Fruit fly (Drosophila melanogaster) whole organism, embryonic: ENCODE data around the gene CG32820.

ENCODE experiments used
- Ada2b ChIP-seq: fragments of 200-800 bp; sonication (Bioruptor generic); IDR thresholded peaks from 2 replicates; pipeline ENCODE4 v1.3.6; 2022; ENCODE audit warnings: missing biosample characterization, missing genetic modification characterization
- Antp ChIP-seq: fragments of 200-800 bp; sonication (Bioruptor generic); optimal IDR thresholded peaks from 3 replicates; lab custom pipeline; 2016; ENCODE audit warnings: missing biosample characterization, missing genetic modification characterization
- CG10431 ChIP-seq: fragments of 200-800 bp; sonication (Bioruptor generic); optimal IDR thresholded peaks from 3 replicates; lab custom pipeline; 2018; ENCODE audit warnings: missing biosample characterization, mild to moderate bottlenecking, missing genetic modification characterization
- CG10543 ChIP-seq: fragments of 200-800 bp; sonication (Bioruptor generic); optimal IDR thresholded peaks from 3 replicates; lab custom pipeline; 2017; ENCODE audit warnings: missing biosample characterization, mild to moderate bottlenecking, missing genetic modification characterization, moderate library complexity
- CG11696 ChIP-seq: fragments of 200-800 bp; sonication (Bioruptor generic); IDR thresholded peaks from 2 replicates; pipeline ENCODE4 v1.3.6; 2022; ENCODE audit warnings: missing biosample characterization, missing genetic modification characterization
- CG13123 ChIP-seq: fragments of 200-800 bp; sonication (Bioruptor generic); optimal IDR thresholded peaks from 2 replicates; lab custom pipeline; 2016; ENCODE audit warnings: missing biosample characterization, missing genetic modification characterization
- CG14860 ChIP-seq: fragments of 200-800 bp; sonication (Bioruptor generic); IDR thresholded peaks from 3 replicates; pipeline ENCODE4 v1.3.6; 2022; ENCODE audit warnings: missing biosample characterization, missing genetic modification characterization; ENCODE audit not compliant: partially characterized antibody
- CG15696 ChIP-seq: fragments of 200-800 bp; sonication (Bioruptor generic); optimal IDR thresholded peaks from 2 replicates; lab custom pipeline; 2019; ENCODE audit warnings: missing biosample characterization, mild to moderate bottlenecking, missing genetic modification characterization, moderate library complexity
- CG1647 ChIP-seq: fragments of 200-800 bp; sonication (Bioruptor generic); optimal IDR thresholded peaks from 3 replicates; lab custom pipeline; 2016; ENCODE audit warnings: missing biosample characterization, missing genetic modification characterization
- CG17186 ChIP-seq: fragments of 200-800 bp; sonication (Bioruptor generic); optimal IDR thresholded peaks from 3 replicates; lab custom pipeline; 2017; ENCODE audit warnings: missing biosample characterization, missing genetic modification reagents, missing genetic modification characterization
- CG17328 ChIP-seq: fragments of 200-800 bp; sonication (Bioruptor generic); IDR thresholded peaks from 2 replicates; pipeline ENCODE4 v1.3.6; 2022; ENCODE audit warnings: missing biosample characterization, missing genetic modification characterization
- CG17385 ChIP-seq: fragments of 200-800 bp; sonication (Bioruptor generic); optimal IDR thresholded peaks from 3 replicates; lab custom pipeline; 2018; ENCODE audit warnings: missing biosample characterization, mild to moderate bottlenecking, missing genetic modification characterization
- CG17829 ChIP-seq: fragments of 200-800 bp; optimal IDR thresholded peaks from 2 replicates; lab custom pipeline; 2019; ENCODE audit warnings: missing biosample characterization, mild to moderate bottlenecking, missing genetic modification characterization, moderate library complexity
- CG17912 ChIP-seq: fragments of 200-800 bp; sonication (Bioruptor generic); optimal IDR thresholded peaks from 2 replicates; lab custom pipeline; 2018; ENCODE audit warnings: missing biosample characterization, mild to moderate bottlenecking, missing genetic modification characterization
- CG18764 ChIP-seq: fragments of 200-800 bp; sonication (Bioruptor generic); optimal IDR thresholded peaks from 3 replicates; lab custom pipeline; 2016; ENCODE audit warnings: missing biosample characterization, missing genetic modification characterization
- CG3065 ChIP-seq: fragments of 200-800 bp; sonication (Bioruptor generic); optimal IDR thresholded peaks from 2 replicates; lab custom pipeline; 2016; ENCODE audit warnings: missing biosample characterization, missing genetic modification characterization
- CG3281 ChIP-seq: fragments of 200-800 bp; sonication (Bioruptor generic); optimal IDR thresholded peaks from 3 replicates; lab custom pipeline; 2017; ENCODE audit warnings: missing biosample characterization, mild to moderate bottlenecking, missing genetic modification characterization
- CG34376 ChIP-seq: fragments of 200-800 bp; sonication (Bioruptor generic); optimal IDR thresholded peaks from 2 replicates; lab custom pipeline; 2018; ENCODE audit warnings: missing biosample characterization, mild to moderate bottlenecking, missing genetic modification characterization
- CG3847 ChIP-seq: fragments of 200-800 bp; sonication (Bioruptor generic); IDR thresholded peaks from 2 replicates; pipeline ENCODE4 v1.3.6; 2022; ENCODE audit warnings: missing biosample characterization, missing genetic modification characterization
- CG6791 ChIP-seq: fragments of 200-800 bp; sonication (Bioruptor generic); IDR thresholded peaks from 3 replicates; pipeline ENCODE4 v1.3.6; 2022; ENCODE audit warnings: missing biosample characterization, missing genetic modification characterization; ENCODE audit not compliant: partially characterized antibody
- CG8924 ChIP-seq: fragments of 200-800 bp; optimal IDR thresholded peaks from 3 replicates; lab custom pipeline; 2019; ENCODE audit warnings: missing biosample characterization, mild to moderate bottlenecking, missing genetic modification characterization, moderate library complexity
- CG9817 ChIP-seq: fragments of 200-800 bp; sonication (Bioruptor generic); optimal IDR thresholded peaks from 2 replicates; lab custom pipeline; 2018; ENCODE audit warnings: missing biosample characterization, mild to moderate bottlenecking, missing genetic modification characterization, moderate library complexity
- CG9932 ChIP-seq: fragments of 200-800 bp; sonication (Bioruptor generic); IDR thresholded peaks from 2 replicates; pipeline ENCODE4 v1.3.6; 2022; ENCODE audit warnings: missing biosample characterization, missing genetic modification characterization
- CoRest ChIP-seq: fragments of 200-800 bp; sonication (Bioruptor generic); optimal IDR thresholded peaks from 3 replicates; lab custom pipeline; 2018; ENCODE audit warnings: missing biosample characterization, mild to moderate bottlenecking, missing genetic modification characterization, moderate library complexity
- D19A ChIP-seq: fragments of 200-800 bp; optimal IDR thresholded peaks from 3 replicates; lab custom pipeline; 2019; ENCODE audit warnings: missing biosample characterization, mild to moderate bottlenecking, missing genetic modification characterization, moderate library complexity
- Dek ChIP-seq: fragments of 200-800 bp; sonication (Bioruptor generic); optimal IDR thresholded peaks from 3 replicates; lab custom pipeline; 2019; ENCODE audit warnings: missing biosample characterization, mild to moderate bottlenecking, missing genetic modification characterization, moderate library complexity
- E2f2 ChIP-seq: fragments of 200-800 bp; sonication (Bioruptor generic); IDR thresholded peaks from 2 replicates; pipeline ENCODE4 v1.3.6; 2022; ENCODE audit warnings: missing biosample characterization, missing genetic modification characterization
- Lim3 ChIP-seq: fragments of 200-800 bp; sonication (Bioruptor generic); IDR thresholded peaks from 2 replicates; pipeline ENCODE4 v1.3.6; 2022; ENCODE audit warnings: missing biosample characterization, missing genetic modification characterization
- Nf-YC ChIP-seq: fragments of 200-800 bp; optimal IDR thresholded peaks from 3 replicates; lab custom pipeline; 2019; ENCODE audit warnings: missing biosample characterization, mild to moderate bottlenecking, missing genetic modification characterization, moderate library complexity
- NfI ChIP-seq: fragments of 200-800 bp; sonication (Bioruptor generic); optimal IDR thresholded peaks from 3 replicates; lab custom pipeline; 2018; ENCODE audit warnings: missing biosample characterization, mild to moderate bottlenecking, missing genetic modification characterization, moderate library complexity
- Rfx ChIP-seq: fragments of 200-800 bp; sonication (Bioruptor generic); IDR thresholded peaks from 2 replicates; pipeline ENCODE4 v1.3.6; 2022; ENCODE audit warnings: missing biosample characterization, missing genetic modification characterization
- Sox100B ChIP-seq: fragments of 200-800 bp; sonication (Bioruptor generic); optimal IDR thresholded peaks from 3 replicates; lab custom pipeline; 2018; ENCODE audit warnings: missing biosample characterization, mild to moderate bottlenecking, missing genetic modification characterization
- Taf1 ChIP-seq: fragments of 200-800 bp; sonication (Bioruptor generic); IDR thresholded peaks from 2 replicates; pipeline ENCODE4 v1.3.6; 2022; ENCODE audit warnings: missing biosample characterization, missing genetic modification characterization
- ase ChIP-seq: fragments of 200-800 bp; sonication (Bioruptor generic); IDR thresholded peaks from 3 replicates; pipeline ENCODE4 v1.3.6; 2022; ENCODE audit warnings: missing biosample characterization, missing genetic modification characterization
- bcd ChIP-seq: fragments of 200-800 bp; sonication (Bioruptor generic); optimal IDR thresholded peaks from 2 replicates; lab custom pipeline; 2017; ENCODE audit warnings: missing biosample characterization, mild to moderate bottlenecking, missing genetic modification characterization
- chm ChIP-seq: fragments of 200-800 bp; sonication (Bioruptor generic); IDR thresholded peaks from 2 replicates; pipeline ENCODE4 v1.3.6; 2022; ENCODE audit warnings: missing biosample characterization, missing genetic modification characterization
- crol ChIP-seq: fragments of 200-800 bp; sonication (Bioruptor generic); IDR thresholded peaks from 2 replicates; pipeline ENCODE4 v1.3.6; 2022; ENCODE audit warnings: missing biosample characterization, missing genetic modification characterization
- dati ChIP-seq: fragments of 200-800 bp; sonication (Bioruptor generic); IDR thresholded peaks from 2 replicates; pipeline ENCODE4 v1.3.6; 2022; ENCODE audit warnings: missing biosample characterization, missing genetic modification characterization
- ftz-f1 ChIP-seq: fragments of 200-800 bp; sonication (Bioruptor generic); optimal IDR thresholded peaks from 2 replicates; lab custom pipeline; 2016; ENCODE audit warnings: missing biosample characterization, missing genetic modification characterization
- ind ChIP-seq: fragments of 200-800 bp; sonication (Bioruptor generic); optimal IDR thresholded peaks from 3 replicates; lab custom pipeline; 2016; ENCODE audit warnings: missing biosample characterization, missing genetic modification characterization
- inv ChIP-seq: fragments of 200-800 bp; sonication (Bioruptor generic); IDR thresholded peaks from 2 replicates; pipeline ENCODE4 v1.3.6; 2022; ENCODE audit warnings: missing biosample characterization, missing genetic modification characterization; ENCODE audit not compliant: partially characterized antibody
- mam ChIP-seq: fragments of 200-800 bp; sonication (Bioruptor generic); optimal IDR thresholded peaks from 3 replicates; lab custom pipeline; 2016; ENCODE audit warnings: missing biosample characterization, missing genetic modification characterization
- mirr ChIP-seq: fragments of 200-800 bp; sonication (Bioruptor generic); optimal IDR thresholded peaks from 3 replicates; lab custom pipeline; 2018; ENCODE audit warnings: missing biosample characterization, mild to moderate bottlenecking, missing genetic modification characterization
- pb ChIP-seq: fragments of 200-800 bp; sonication (Bioruptor generic); optimal IDR thresholded peaks from 3 replicates; lab custom pipeline; 2016; ENCODE audit warnings: missing biosample characterization, missing genetic modification characterization
- pnt ChIP-seq: fragments of 200-800 bp; sonication (Bioruptor generic); optimal IDR thresholded peaks from 3 replicates; lab custom pipeline; 2016; ENCODE audit warnings: missing biosample characterization, missing genetic modification characterization
- pzg ChIP-seq: fragments of 200-800 bp; sonication (Bioruptor generic); optimal IDR thresholded peaks from 3 replicates; lab custom pipeline; 2018; ENCODE audit warnings: missing biosample characterization, mild to moderate bottlenecking, missing genetic modification characterization, moderate library complexity
- ro ChIP-seq: fragments of 200-800 bp; sonication (Bioruptor generic); IDR thresholded peaks from 2 replicates; pipeline ENCODE4 v1.3.6; 2022; ENCODE audit warnings: missing biosample characterization, missing genetic modification characterization
- scrt ChIP-seq: fragments of 200-800 bp; sonication (Bioruptor generic); optimal IDR thresholded peaks from 2 replicates; lab custom pipeline; 2018; ENCODE audit warnings: missing biosample characterization, mild to moderate bottlenecking, missing genetic modification characterization, moderate library complexity
- slp2 ChIP-seq: fragments of 200-800 bp; sonication (Bioruptor generic); optimal IDR thresholded peaks from 2 replicates; lab custom pipeline; 2016; ENCODE audit warnings: missing biosample characterization, missing genetic modification characterization
- tap ChIP-seq: fragments of 200-800 bp; optimal IDR thresholded peaks from 3 replicates; lab custom pipeline; 2019; ENCODE audit warnings: missing biosample characterization, mild to moderate bottlenecking, missing genetic modification characterization, moderate library complexity
- trh ChIP-seq: fragments of 200-800 bp; sonication (Bioruptor generic); optimal IDR thresholded peaks from 2 replicates; lab custom pipeline; 2016; ENCODE audit warnings: missing biosample characterization, missing genetic modification characterization

CG32820 gene

dm6 chrX:21631452-21631851, 16.4 kb upstream of the CG32820 start (continued):
- TF ChIP-seq CG3065 (GFP tag; lab: Kevin White, UChicago) (no peak), CG17186 (GFP tag; lab: Kevin White, UChicago) (peak; percentile 44), Rfx (GFP tag; lab: Robert Waterston, UW) (no peak), CG34376 (GFP tag; lab: Kevin White, UChicago) (no peak), chm (GFP tag; lab: Robert Waterston, UW) (peak; percentile 42; the same call in 1 of the 2 replicates), pb (GFP tag; lab: Kevin White, UChicago) (peak; percentile 45), CG10543 (GFP tag; lab: Kevin White, UChicago) (no peak), Taf1 (GFP tag; lab: Robert Waterston, UW) (no peak), CG17385 (peak; percentile 71), ase (GFP tag; lab: Robert Waterston, UW) (no peak), CG13123 (GFP tag; lab: Kevin White, UChicago) (no peak), bcd (GFP tag; lab: Kevin White, UChicago) (peak; percentile 53), CG17328 (GFP tag; lab: Robert Waterston, UW) (peak; percentile 34), pzg (GFP tag; lab: Kevin White, UChicago) (peak; percentile 14), CG10431 (GFP tag; lab: Kevin White, UChicago) (no peak), dati (no peak), NfI (GFP tag; lab: Kevin White, UChicago) (peak; percentile 67), pnt (GFP tag; lab: Kevin White, UChicago) (peak; percentile 67), inv (GFP tag; lab: Robert Waterston, UW) (no peak), ro (GFP tag; lab: Robert Waterston, UW) (no peak; the same call in 1 of the 2 replicates), CG11696 (no peak), trh (GFP tag; lab: Kevin White, UChicago) (no peak), D19A (tag; lab: Kevin White, UChicago) (peak; percentile 76), scrt (peak; percentile 15), Lim3 (no peak), CG9932 (GFP tag; lab: Robert Waterston, UW) (no peak; the same call in 1 of the 2 replicates), mam (GFP tag; lab: Kevin White, UChicago) (peak; percentile 54), ftz-f1 (GFP tag; lab: Kevin White, UChicago) (no peak), CG6791 (GFP tag; lab: Robert Waterston, UW) (no peak), Antp (GFP tag; lab: Kevin White, UChicago) (peak; percentile 49), CG14860 (no peak), CG15696 (tag; lab: Kevin White, UChicago) (peak; percentile 61), CG1647 (GFP tag; lab: Kevin White, UChicago) (no peak), CG17829 (tag; lab: Kevin White, UChicago) (peak; percentile 78), Ada2b (GFP tag; lab: Robert Waterston, UW) (no peak; the same call in 1 of the 2 replicates), mirr (GFP tag; lab: Kevin White, UChicago) (no peak), E2f2 (GFP tag; lab: Robert Waterston, UW) (0 out of 2 replicates have a peak, but pooled peaks have one; percentile 46), tap (tag; lab: Kevin White, UChicago) (peak; percentile 46), crol (GFP tag; lab: Robert Waterston, UW) (no peak), Nf-YC (tag; lab: Kevin White, UChicago) (peak; percentile 59), Dek (tag; lab: Kevin White, UChicago) (peak; percentile 32), slp2 (peak; percentile 52), CG9817 (tag; lab: Kevin White, UChicago) (peak; percentile 56), CG8924 (peak; percentile 73), CG3281 (GFP tag; lab: Kevin White, UChicago) (peak; percentile 67), CoRest (peak; percentile 79), ind (GFP tag; lab: Kevin White, UChicago) (peak; percentile 62), Sox100B (GFP tag; lab: Kevin White, UChicago) (peak; percentile 73), CG3847 (no peak; the same call in 1 of the 2 replicates), CG18764 (peak; percentile 57), CG17912 (GFP tag; lab: Kevin White, UChicago) (no peak)
